Worm (Caenorhabditis elegans) whole organism, L2 larva: ENCODE data around the gene K08E5.6.

Experiments
- C34F6.9 ChIP-seq: fragments of 150-350 bp; optimal IDR thresholded peaks from 2 replicates; lab custom pipeline; 2014; ENCODE audit warnings: missing biosample characterization, missing genetic modification characterization
- blmp-1 ChIP-seq: sonication (generic microtip); optimal IDR thresholded peaks from 2 replicates; lab custom pipeline; 2017; ENCODE audit warnings: missing genetic modification characterization, mild to moderate bottlenecking, missing compliant biosample characterization, antibody characterized with exemption, moderate library complexity; ENCODE audit not compliant: insufficient read depth
- fos-1 ChIP-seq: fragments of 150-350 bp; optimal IDR thresholded peaks from 2 replicates; lab custom pipeline; 2014; ENCODE audit warnings: missing biosample characterization, missing genetic modification characterization
- skn-1 ChIP-seq: sonication (generic microtip); optimal IDR thresholded peaks from 2 replicates; lab custom pipeline; 2017; ENCODE audit warnings: missing biosample characterization, missing genetic modification characterization
- unc-39 ChIP-seq: fragments of 150-350 bp; optimal IDR thresholded peaks from 2 replicates; lab custom pipeline; 2014; ENCODE audit warnings: missing biosample characterization, missing genetic modification characterization
- unc-55 ChIP-seq: fragments of 150-350 bp; sonication (generic microtip); optimal IDR thresholded peaks from 3 replicates; lab custom pipeline; 2014; ENCODE audit warnings: missing biosample characterization, missing genetic modification reagents, missing genetic modification characterization

- no peak for TF ChIP-seq unc-39
- no peak for TF ChIP-seq skn-1 (tag; lab: Kevin White, UChicago)
- TF ChIP-seq C34F6.9, result no peak
- TF ChIP-seq unc-55, result no peak
- TF ChIP-seq fos-1 (tag; lab: Kevin White, UChicago), result no peak
- TF ChIP-seq blmp-1 (tag; lab: Kevin White, UChicago), result no peak
Observed at ce11 chrIII:10149910-10150309, 9.1 kb downstream of the K08E5.6 start.
